Fruit fly (Drosophila melanogaster) whole organism, embryonic: ENCODE data around the gene CG18788.

Experiments used
- C15 ChIP-seq: fragments of 200-800 bp; sonication (Bioruptor generic); IDR thresholded peaks from 3 replicates; pipeline ENCODE4 v1.3.6; 2022; ENCODE audit warnings: missing biosample characterization, missing genetic modification characterization
- CG10267 ChIP-seq: fragments of 200-800 bp; sonication (Bioruptor generic); optimal IDR thresholded peaks from 2 replicates; lab custom pipeline; 2018; ENCODE audit warnings: missing biosample characterization, mild to moderate bottlenecking, missing genetic modification characterization, moderate library complexity
- CG10959 ChIP-seq: fragments of 200-800 bp; sonication (Bioruptor generic); IDR thresholded peaks from 2 replicates; pipeline ENCODE4 v1.3.6; 2022; ENCODE audit warnings: missing biosample characterization, missing genetic modification characterization
- CG10979 ChIP-seq: fragments of 200-800 bp; sonication (Bioruptor generic); optimal IDR thresholded peaks from 2 replicates; lab custom pipeline; 2018; ENCODE audit warnings: missing biosample characterization, mild to moderate bottlenecking, missing genetic modification characterization, moderate library complexity
- CG11504 ChIP-seq: fragments of 200-800 bp; sonication (Bioruptor generic); optimal IDR thresholded peaks from 3 replicates; lab custom pipeline; 2019; ENCODE audit warnings: missing biosample characterization, mild to moderate bottlenecking, missing genetic modification characterization, moderate library complexity
- CG11560 ChIP-seq: fragments of 200-800 bp; sonication (Bioruptor generic); IDR thresholded peaks from 3 replicates; pipeline ENCODE4 v1.3.6; 2022; ENCODE audit warnings: missing biosample characterization, missing genetic modification characterization
- CG12071 ChIP-seq: fragments of 200-800 bp; sonication (Bioruptor generic); optimal IDR thresholded peaks from 3 replicates; lab custom pipeline; 2018; ENCODE audit warnings: missing biosample characterization, mild to moderate bottlenecking, missing genetic modification characterization
- CG1233 ChIP-seq: fragments of 200-800 bp; sonication (Bioruptor generic); optimal IDR thresholded peaks from 4 replicates; lab custom pipeline; 2018; ENCODE audit warnings: missing biosample characterization, mild to moderate bottlenecking, missing genetic modification characterization
- CG12942 ChIP-seq: fragments of 200-800 bp; sonication (Bioruptor generic); optimal IDR thresholded peaks from 3 replicates; lab custom pipeline; 2016; ENCODE audit warnings: missing biosample characterization, missing genetic modification characterization
- CG1602 ChIP-seq: fragments of 200-800 bp; sonication (Bioruptor generic); optimal IDR thresholded peaks from 3 replicates; lab custom pipeline; 2016; ENCODE audit warnings: missing biosample characterization, missing genetic modification characterization
- CG1647 ChIP-seq: fragments of 200-800 bp; sonication (Bioruptor generic); optimal IDR thresholded peaks from 3 replicates; lab custom pipeline; 2016; ENCODE audit warnings: missing biosample characterization, missing genetic modification characterization
- CG18599 ChIP-seq: fragments of 200-800 bp; sonication (Bioruptor generic); optimal IDR thresholded peaks from 3 replicates; lab custom pipeline; 2017; ENCODE audit warnings: missing biosample characterization, missing genetic modification characterization, mild to moderate bottlenecking, moderate library complexity, missing genetic modification reagents
- CG2120 ChIP-seq: fragments of 200-800 bp; sonication (Bioruptor generic); optimal IDR thresholded peaks from 3 replicates; lab custom pipeline; 2016; ENCODE audit warnings: missing biosample characterization, missing genetic modification characterization
- CG2129 ChIP-seq: fragments of 200-800 bp; sonication (Bioruptor generic); IDR thresholded peaks from 2 replicates; pipeline ENCODE4 v1.3.6; 2022; ENCODE audit warnings: missing biosample characterization, missing genetic modification characterization; ENCODE audit not compliant: partially characterized antibody
- CG30403 ChIP-seq: fragments of 200-800 bp; sonication (Bioruptor generic); optimal IDR thresholded peaks from 3 replicates; lab custom pipeline; 2016; ENCODE audit warnings: missing biosample characterization, missing genetic modification characterization
- CG31365 ChIP-seq: fragments of 200-800 bp; sonication (Bioruptor generic); optimal IDR thresholded peaks from 2 replicates; lab custom pipeline; 2018; ENCODE audit warnings: missing biosample characterization, mild to moderate bottlenecking, missing genetic modification characterization
- CG33213 ChIP-seq: fragments of 200-800 bp; sonication (Bioruptor generic); optimal IDR thresholded peaks from 3 replicates; lab custom pipeline; 2016; ENCODE audit warnings: missing biosample characterization, missing genetic modification characterization
- CG33557 ChIP-seq: fragments of 200-800 bp; sonication (Bioruptor generic); optimal IDR thresholded peaks from 2 replicates; lab custom pipeline; 2019; ENCODE audit warnings: missing biosample characterization, mild to moderate bottlenecking, missing genetic modification characterization, moderate library complexity
- CG3838 ChIP-seq: fragments of 200-800 bp; sonication (Bioruptor generic); optimal IDR thresholded peaks from 3 replicates; lab custom pipeline; 2016; ENCODE audit warnings: missing biosample characterization, missing genetic modification characterization
- CG4820 ChIP-seq: fragments of 200-800 bp; sonication (Bioruptor generic); optimal IDR thresholded peaks from 3 replicates; lab custom pipeline; 2016; ENCODE audit warnings: missing biosample characterization, missing genetic modification characterization
- CG7556 ChIP-seq: fragments of 200-800 bp; sonication (Bioruptor generic); optimal IDR thresholded peaks from 2 replicates; lab custom pipeline; 2017; ENCODE audit warnings: missing biosample characterization, mild to moderate bottlenecking, missing genetic modification characterization
- CG7786 ChIP-seq: fragments of 200-800 bp; sonication (Bioruptor generic); optimal IDR thresholded peaks from 2 replicates; lab custom pipeline; 2016; ENCODE audit warnings: missing biosample characterization, missing genetic modification characterization
- CG7987 ChIP-seq: fragments of 200-800 bp; sonication (Bioruptor generic); optimal IDR thresholded peaks from 2 replicates; lab custom pipeline; 2018; ENCODE audit warnings: missing biosample characterization, mild to moderate bottlenecking, missing genetic modification characterization, moderate library complexity
- CG8089 ChIP-seq: fragments of 200-800 bp; sonication (Bioruptor generic); optimal IDR thresholded peaks from 3 replicates; lab custom pipeline; 2016; ENCODE audit warnings: missing biosample characterization, missing genetic modification characterization
- CG8290 ChIP-seq, 3 experiments: fragments of 200-800 bp; sonication (Bioruptor generic); optimal IDR thresholded peaks; 2 replicates each; lab custom pipeline; 2016 to 2019; ENCODE audit warnings: missing biosample characterization in 3 of 3, missing genetic modification characterization in 3 of 3, mild to moderate bottlenecking in 2 of 3, moderate library complexity in 1 of 3
- Hr3 ChIP-seq: fragments of 200-800 bp; sonication (Bioruptor generic); optimal IDR thresholded peaks from 3 replicates; lab custom pipeline; 2016; ENCODE audit warnings: missing biosample characterization, missing genetic modification characterization
- MTF-1 ChIP-seq: fragments of 200-800 bp; sonication (Bioruptor generic); optimal IDR thresholded peaks from 2 replicates; lab custom pipeline; 2018; ENCODE audit warnings: missing biosample characterization, mild to moderate bottlenecking, missing genetic modification characterization, borderline replicate concordance
- Mad ChIP-seq: fragments of 200-800 bp; sonication (Bioruptor generic); optimal IDR thresholded peaks from 2 replicates; lab custom pipeline; 2016; ENCODE audit warnings: missing biosample characterization, missing genetic modification characterization
- PHDP ChIP-seq: fragments of 200-800 bp; sonication (Bioruptor generic); optimal IDR thresholded peaks from 3 replicates; lab custom pipeline; 2018; ENCODE audit warnings: missing biosample characterization, mild to moderate bottlenecking, missing genetic modification characterization, moderate library complexity
- Taf1 ChIP-seq: fragments of 200-800 bp; sonication (Bioruptor generic); IDR thresholded peaks from 2 replicates; pipeline ENCODE4 v1.3.6; 2022; ENCODE audit warnings: missing biosample characterization, missing genetic modification characterization
- ac ChIP-seq: fragments of 200-800 bp; sonication (Bioruptor generic); optimal IDR thresholded peaks from 3 replicates; lab custom pipeline; 2017; ENCODE audit warnings: missing biosample characterization, mild to moderate bottlenecking, missing genetic modification characterization
- bcd ChIP-seq: fragments of 200-800 bp; sonication (Bioruptor generic); optimal IDR thresholded peaks from 2 replicates; lab custom pipeline; 2017; ENCODE audit warnings: missing biosample characterization, mild to moderate bottlenecking, missing genetic modification characterization
- dmrt11E ChIP-seq: fragments of 200-800 bp; sonication (Bioruptor generic); optimal IDR thresholded peaks from 3 replicates; lab custom pipeline; 2018; ENCODE audit warnings: missing biosample characterization, mild to moderate bottlenecking, missing genetic modification characterization, moderate library complexity
- ems ChIP-seq: fragments of 200-800 bp; sonication (Bioruptor generic); optimal IDR thresholded peaks from 3 replicates; lab custom pipeline; 2016; ENCODE audit warnings: missing biosample characterization, missing genetic modification characterization
- en ChIP-seq: fragments of 200-800 bp; sonication (Bioruptor generic); optimal IDR thresholded peaks from 2 replicates; lab custom pipeline; 2016; ENCODE audit warnings: missing biosample characterization, missing genetic modification characterization
- fd102C ChIP-seq: fragments of 200-800 bp; sonication (Bioruptor generic); optimal IDR thresholded peaks from 2 replicates; lab custom pipeline; 2018; ENCODE audit warnings: missing biosample characterization, mild to moderate bottlenecking, missing genetic modification characterization, moderate library complexity
- h ChIP-seq: fragments of >200 bp; optimal IDR thresholded peaks from 2 replicates; lab custom pipeline; 2017
- inv ChIP-seq: fragments of 200-800 bp; sonication (Bioruptor generic); IDR thresholded peaks from 2 replicates; pipeline ENCODE4 v1.3.6; 2022; ENCODE audit warnings: missing biosample characterization, missing genetic modification characterization; ENCODE audit not compliant: partially characterized antibody
- jing ChIP-seq: fragments of 200-800 bp; sonication (Bioruptor generic); optimal IDR thresholded peaks from 2 replicates; lab custom pipeline; 2018; ENCODE audit warnings: missing biosample characterization, mild to moderate bottlenecking, missing genetic modification characterization
- nerfin-1 ChIP-seq: fragments of 200-800 bp; sonication (Bioruptor generic); optimal IDR thresholded peaks from 3 replicates; lab custom pipeline; 2019; ENCODE audit warnings: missing biosample characterization, mild to moderate bottlenecking, missing genetic modification characterization, moderate library complexity
- nerfin-2 ChIP-seq: fragments of 200-800 bp; sonication (Bioruptor generic); IDR thresholded peaks from 2 replicates; pipeline ENCODE4 v1.3.6; 2022; ENCODE audit warnings: missing biosample characterization, missing genetic modification characterization; ENCODE audit not compliant: partially characterized antibody
- nmo ChIP-seq: fragments of 200-800 bp; sonication (Bioruptor generic); optimal IDR thresholded peaks from 2 replicates; lab custom pipeline; 2018; ENCODE audit warnings: missing biosample characterization, mild to moderate bottlenecking, missing genetic modification characterization, moderate library complexity
- odd ChIP-seq: fragments of 200-800 bp; sonication (Bioruptor generic); optimal IDR thresholded peaks from 2 replicates; lab custom pipeline; 2017; ENCODE audit warnings: missing biosample characterization, mild to moderate bottlenecking, missing genetic modification characterization
- pho ChIP-seq: fragments of 200-800 bp; sonication (Bioruptor generic); optimal IDR thresholded peaks from 2 replicates; lab custom pipeline; 2016; ENCODE audit warnings: missing biosample characterization, missing genetic modification characterization
- pzg ChIP-seq: fragments of 200-800 bp; sonication (Bioruptor generic); optimal IDR thresholded peaks from 3 replicates; lab custom pipeline; 2018; ENCODE audit warnings: missing biosample characterization, mild to moderate bottlenecking, missing genetic modification characterization, moderate library complexity
- repo ChIP-seq: fragments of 200-800 bp; sonication (Bioruptor generic); optimal IDR thresholded peaks from 2 replicates; lab custom pipeline; 2016; ENCODE audit warnings: missing biosample characterization, missing genetic modification characterization
- schlank ChIP-seq: fragments of 200-800 bp; sonication (Bioruptor generic); optimal IDR thresholded peaks from 2 replicates; lab custom pipeline; 2018; ENCODE audit warnings: missing biosample characterization, mild to moderate bottlenecking, missing genetic modification characterization
- sens ChIP-seq: fragments of 200-800 bp; sonication (Bioruptor generic); peaks from one replicate; lab custom pipeline; 2016; ENCODE audit warnings: missing biosample characterization, missing genetic modification characterization
- unpg ChIP-seq: fragments of 200-800 bp; sonication (Bioruptor generic); optimal IDR thresholded peaks from 3 replicates; lab custom pipeline; 2018; ENCODE audit warnings: missing biosample characterization, mild to moderate bottlenecking, missing genetic modification characterization, moderate library complexity

The CG18788 gene

dm6 chr2L:12002922-12003791, 30.8 kb upstream of the CG18788 start (continued):
- TF ChIP-seq nerfin-1 (tag; lab: Kevin White, UChicago) = peak; percentile 83
- TF ChIP-seq CG8089 (GFP tag; lab: Kevin White, UChicago) = peak; percentile 8
- TF ChIP-seq pho (GFP tag; lab: Kevin White, UChicago) = peak; percentile 41
- TF ChIP-seq CG11504 = peak; percentile 33
- TF ChIP-seq PHDP (tag; lab: Kevin White, UChicago) = peak; percentile 8
- TF ChIP-seq CG1647 (GFP tag; lab: Kevin White, UChicago) = peak; percentile 21
- TF ChIP-seq CG18599 (GFP tag; lab: Kevin White, UChicago) = peak; percentile 58
- no peak for TF ChIP-seq C15 (GFP tag; lab: Robert Waterston, UW)
- no peak for TF ChIP-seq CG8290 (GFP tag; optimal IDR thresholded peaks at IDR 0.05; lab: Kevin White, UChicago)
- TF ChIP-seq CG8290 (tag; optimal IDR thresholded peaks at IDR 0.05; lab: Kevin White, UChicago) = peak in 1 of 2 experiments; percentile 81
- TF ChIP-seq schlank = peak; percentile 8
- TF ChIP-seq CG33557 (GFP tag; lab: Kevin White, UChicago) = peak; percentile 0
- TF ChIP-seq odd (GFP tag; lab: Kevin White, UChicago) = peak; percentile 52
- peak; percentile 17 for TF ChIP-seq CG10267
- peak; percentile 44 for TF ChIP-seq MTF-1
- TF ChIP-seq CG7556 (GFP tag; lab: Kevin White, UChicago) = peak; percentile 3
- TF ChIP-seq CG10979 = peak; percentile 21
- peak; percentile 54 for TF ChIP-seq CG7987 (GFP tag; lab: Kevin White, UChicago)
- TF ChIP-seq CG4820 = peak; percentile 13
- TF ChIP-seq Mad (GFP tag; lab: Kevin White, UChicago) = peak; percentile 17
- TF ChIP-seq bcd = peak; percentile 27
- TF ChIP-seq CG2120 (GFP tag; lab: Kevin White, UChicago) = peak; percentile 48
- TF ChIP-seq CG1233 (GFP tag; lab: Kevin White, UChicago) = peak; percentile 27
- peak; percentile 15 for TF ChIP-seq CG7786 (GFP tag; lab: Kevin White, UChicago)
- peak; percentile 22 for TF ChIP-seq CG1602 (GFP tag; lab: Kevin White, UChicago)
- peak; percentile 25 for TF ChIP-seq pzg (GFP tag; lab: Kevin White, UChicago)
- peak; percentile 1 for TF ChIP-seq ems (GFP tag; lab: Kevin White, UChicago)
- peak; percentile 10 for TF ChIP-seq CG33213 (GFP tag; lab: Kevin White, UChicago)
- peak; percentile 52 for TF ChIP-seq unpg (GFP tag; lab: Kevin White, UChicago)
- peak; percentile 67 for TF ChIP-seq ac (GFP tag; lab: Kevin White, UChicago)
- peak; percentile 45 for TF ChIP-seq sens
- TF ChIP-seq en (GFP tag; lab: Kevin White, UChicago) = no peak
- TF ChIP-seq Hr3 (GFP tag; lab: Kevin White, UChicago) = peak; percentile 23
- no peak for TF ChIP-seq repo
- no peak for TF ChIP-seq CG10959 (GFP tag; lab: Robert Waterston, UW)
- peak; percentile 55 for TF ChIP-seq CG30403 (GFP tag; lab: Kevin White, UChicago)
- no peak for TF ChIP-seq fd102C (GFP tag; lab: Kevin White, UChicago)
- TF ChIP-seq dmrt11E (tag; lab: Kevin White, UChicago) = peak; percentile 27

dm6 chr2L:12003792-12004210, 30.2 kb upstream of the CG18788 start:
- TF ChIP-seq inv (GFP tag; lab: Robert Waterston, UW) = no peak
- no peak for TF ChIP-seq nerfin-2 (GFP tag; lab: Robert Waterston, UW)
- TF ChIP-seq jing (GFP tag; lab: Kevin White, UChicago) = peak; percentile 48
- peak; percentile 13 for TF ChIP-seq nmo (GFP tag; lab: Kevin White, UChicago)
- no peak for TF ChIP-seq CG12942
- TF ChIP-seq Taf1 (GFP tag; lab: Robert Waterston, UW) = no peak
- no peak for TF ChIP-seq CG3838 (GFP tag; lab: Kevin White, UChicago)
- no peak for TF ChIP-seq h (lab: Kevin White, UChicago)
- TF ChIP-seq CG11560 (tag; lab: Robert Waterston, UW) = no peak
- TF ChIP-seq CG7987 (GFP tag; lab: Kevin White, UChicago) = no peak
- TF ChIP-seq CG12071 (GFP tag; lab: Kevin White, UChicago) = no peak
- TF ChIP-seq CG2129 (GFP tag; lab: Robert Waterston, UW) = no peak
- TF ChIP-seq CG31365 (tag; lab: Kevin White, UChicago) = no peak
- TF ChIP-seq nerfin-1 (tag; lab: Kevin White, UChicago) = peak; percentile 67
